Worm (Caenorhabditis elegans) whole organism, L2 larva: Measurements from ENCODE around the gene math-42.

Experiments
- C34F6.9 ChIP-seq: fragments of 150-350 bp; optimal IDR thresholded peaks from 2 replicates; lab custom pipeline; 2014; ENCODE audit warnings: missing biosample characterization, missing genetic modification characterization
- F13H6.1 ChIP-seq: sonication (generic microtip); optimal IDR thresholded peaks from 2 replicates; lab custom pipeline; 2016; ENCODE audit warnings: missing genetic modification characterization, missing compliant biosample characterization
- R02D3.7 ChIP-seq: fragments of 150-350 bp; optimal IDR thresholded peaks from 2 replicates; lab custom pipeline; 2014; ENCODE audit warnings: missing biosample characterization, missing genetic modification characterization
- Y55F3AM.14 ChIP-seq: fragments of 200-800 bp; sonication (Bioruptor generic); optimal IDR thresholded peaks from 2 replicates; lab custom pipeline; 2018; ENCODE audit warnings: mild to moderate bottlenecking, missing genetic modification characterization, missing compliant biosample characterization
- ZK546.5 ChIP-seq: sonication (generic microtip); optimal IDR thresholded peaks from 2 replicates; lab custom pipeline; 2017; ENCODE audit warnings: missing biosample characterization, missing genetic modification characterization
- alr-1 ChIP-seq: fragments of 150-350 bp; optimal IDR thresholded peaks from 2 replicates; lab custom pipeline; 2014; ENCODE audit warnings: missing biosample characterization, missing genetic modification characterization
- aly-2 ChIP-seq: fragments of 150-350 bp; optimal IDR thresholded peaks from 2 replicates; lab custom pipeline; 2014; ENCODE audit warnings: missing biosample characterization, missing genetic modification characterization
- ama-1 ChIP-seq: fragments of 150-350 bp; optimal IDR thresholded peaks from 2 replicates; lab custom pipeline; 2018; ENCODE audit warnings: inconsistent platforms
- blmp-1 ChIP-seq: sonication (generic microtip); optimal IDR thresholded peaks from 2 replicates; lab custom pipeline; 2017; ENCODE audit warnings: missing genetic modification characterization, mild to moderate bottlenecking, missing compliant biosample characterization, antibody characterized with exemption, moderate library complexity; ENCODE audit not compliant: insufficient read depth
- ceh-82 ChIP-seq: fragments of 150-350 bp; optimal IDR thresholded peaks from 2 replicates; lab custom pipeline; 2014; ENCODE audit warnings: missing biosample characterization, missing genetic modification characterization
- crh-2 ChIP-seq: sonication (generic microtip); optimal IDR thresholded peaks from 2 replicates; lab custom pipeline; 2017; ENCODE audit warnings: missing biosample characterization, missing genetic modification characterization
- dmd-4 ChIP-seq: sonication (generic microtip); optimal IDR thresholded peaks from 2 replicates; lab custom pipeline; 2017; ENCODE audit warnings: missing biosample characterization, missing genetic modification characterization
- elt-3 ChIP-seq: sonication (generic microtip); optimal IDR thresholded peaks from 2 replicates; lab custom pipeline; 2017; ENCODE audit warnings: missing biosample characterization, missing genetic modification characterization
- fos-1 ChIP-seq: fragments of 150-350 bp; optimal IDR thresholded peaks from 2 replicates; lab custom pipeline; 2014; ENCODE audit warnings: missing biosample characterization, missing genetic modification characterization
- gmeb-1 ChIP-seq: fragments of 150-350 bp; optimal IDR thresholded peaks from 2 replicates; lab custom pipeline; 2014; ENCODE audit warnings: missing biosample characterization, missing genetic modification characterization
- lin-11 ChIP-seq: fragments of 150-350 bp; sonication (generic microtip); optimal IDR thresholded peaks from 2 replicates; lab custom pipeline; 2014; ENCODE audit warnings: missing biosample characterization, missing genetic modification characterization, inconsistent platforms, mixed read lengths
- lin-13 ChIP-seq: fragments of 150-350 bp; optimal IDR thresholded peaks from 2 replicates; lab custom pipeline; 2014; ENCODE audit warnings: missing biosample characterization, missing genetic modification reagents, missing genetic modification characterization
- lin-39 ChIP-seq: fragments of 150-350 bp; optimal IDR thresholded peaks from 2 replicates; lab custom pipeline; 2014; ENCODE audit warnings: missing biosample characterization, missing genetic modification reagents, missing genetic modification characterization
- mab-5 ChIP-seq: fragments of 150-350 bp; optimal IDR thresholded peaks from 2 replicates; lab custom pipeline; 2014; ENCODE audit warnings: missing biosample characterization, missing genetic modification characterization
- mbf-1 ChIP-seq: sonication (generic microtip); optimal IDR thresholded peaks from 2 replicates; lab custom pipeline; 2017; ENCODE audit warnings: missing biosample characterization, missing genetic modification characterization
- mdl-1 ChIP-seq, 2 experiments: fragments of 150-350 bp in 1 of 2; sonication (generic microtip) in 1 of 2; optimal IDR thresholded peaks; 2 replicates each; lab custom pipeline; 2017; ENCODE audit warnings: missing biosample characterization in 2 of 2, missing genetic modification characterization in 2 of 2
- nhr-10 ChIP-seq: sonication (generic microtip); optimal IDR thresholded peaks from 2 replicates; lab custom pipeline; 2017; ENCODE audit warnings: missing biosample characterization, missing genetic modification characterization
- nhr-11 ChIP-seq: fragments of 150-350 bp; optimal IDR thresholded peaks from 2 replicates; lab custom pipeline; 2014; ENCODE audit warnings: missing biosample characterization, missing genetic modification characterization
- nhr-12 ChIP-seq: fragments of 150-350 bp; optimal IDR thresholded peaks from 2 replicates; lab custom pipeline; 2014; ENCODE audit warnings: missing biosample characterization, missing genetic modification characterization
- nhr-21 ChIP-seq: fragments of 150-350 bp; optimal IDR thresholded peaks from 2 replicates; lab custom pipeline; 2014; ENCODE audit warnings: missing biosample characterization, missing genetic modification characterization
- nhr-23 ChIP-seq: fragments of 150-350 bp; optimal IDR thresholded peaks from 2 replicates; lab custom pipeline; 2014; ENCODE audit warnings: missing biosample characterization, missing genetic modification reagents, missing genetic modification characterization
- nhr-237 ChIP-seq: fragments of 150-350 bp; optimal IDR thresholded peaks from 2 replicates; lab custom pipeline; 2014; ENCODE audit warnings: missing biosample characterization, missing genetic modification characterization
- nhr-25 ChIP-seq: fragments of 150-350 bp; sonication (generic microtip); optimal IDR thresholded peaks from 3 replicates; lab custom pipeline; 2014; ENCODE audit warnings: missing biosample characterization, missing genetic modification characterization
- nhr-6 ChIP-seq: fragments of 150-350 bp; optimal IDR thresholded peaks from 2 replicates; lab custom pipeline; 2014; ENCODE audit warnings: missing biosample characterization, missing genetic modification characterization
- nhr-77 ChIP-seq: fragments of 150-350 bp; optimal IDR thresholded peaks from 2 replicates; lab custom pipeline; 2014; ENCODE audit warnings: missing biosample characterization, missing genetic modification characterization
- peb-1 ChIP-seq: fragments of 150-350 bp; optimal IDR thresholded peaks from 2 replicates; lab custom pipeline; 2014; ENCODE audit warnings: missing biosample characterization, missing genetic modification characterization
- sem-4 ChIP-seq: fragments of 150-350 bp; optimal IDR thresholded peaks from 2 replicates; lab custom pipeline; 2014; ENCODE audit warnings: missing biosample characterization, missing genetic modification reagents, missing genetic modification characterization
- sma-3 ChIP-seq: sonication (generic microtip); optimal IDR thresholded peaks from 2 replicates; lab custom pipeline; 2016; ENCODE audit warnings: missing genetic modification reagents, missing genetic modification characterization, missing compliant biosample characterization
- sma-9 ChIP-seq, 2 experiments: fragments of 150-350 bp in 1 of 2; sonication (generic microtip) in 1 of 2; optimal IDR thresholded peaks; 2 replicates each; lab custom pipeline; 2014 to 2016; ENCODE audit warnings: missing genetic modification characterization in 2 of 2, mild to moderate bottlenecking in 1 of 2, missing biosample characterization in 1 of 2, missing compliant biosample characterization in 1 of 2, missing genetic modification reagents in 1 of 2, moderate library complexity in 1 of 2
- snpc-4 ChIP-seq: fragments of 150-350 bp; optimal IDR thresholded peaks from 2 replicates; lab custom pipeline; 2014; ENCODE audit warnings: missing biosample characterization, missing genetic modification characterization
- unc-39 ChIP-seq: fragments of 150-350 bp; optimal IDR thresholded peaks from 2 replicates; lab custom pipeline; 2014; ENCODE audit warnings: missing biosample characterization, missing genetic modification characterization
- unc-55 ChIP-seq: fragments of 150-350 bp; sonication (generic microtip); optimal IDR thresholded peaks from 3 replicates; lab custom pipeline; 2014; ENCODE audit warnings: missing biosample characterization, missing genetic modification reagents, missing genetic modification characterization
- unc-62 ChIP-seq: fragments of 150-350 bp; optimal IDR thresholded peaks from 2 replicates; lab custom pipeline; 2014; ENCODE audit warnings: missing biosample characterization, missing genetic modification reagents, missing genetic modification characterization
- zag-1 ChIP-seq: fragments of 150-350 bp; optimal IDR thresholded peaks from 2 replicates; lab custom pipeline; 2014; ENCODE audit warnings: missing biosample characterization, missing genetic modification characterization
- ztf-1 ChIP-seq: fragments of 200-800 bp; sonication (Bioruptor generic); conservative IDR thresholded peaks from 2 replicates; pipeline ENCODE4 v1.3.6; 2022; ENCODE audit warnings: missing genetic modification characterization, missing compliant biosample characterization
- ztf-4 ChIP-seq: fragments of 150-350 bp; optimal IDR thresholded peaks from 2 replicates; lab custom pipeline; 2014; ENCODE audit warnings: missing biosample characterization, missing genetic modification characterization

Gene math-42

ce11 chrII:2109943-2110342 is 10.2 kb downstream of the math-42 start, which contains the start of gene R52.5:
Gene R52.5, minus strand, starts transcription at chrII:2110043.
- TF ChIP-seq nhr-21 (tag; lab: Kevin White, UChicago) (no peak), mbf-1 (tag; lab: Kevin White, UChicago) (no peak), nhr-25 (tag; lab: Kevin White, UChicago) (no peak), peb-1 (no peak), Y55F3AM.14 (no peak), C34F6.9 (tag; lab: Kevin White, UChicago) (no peak), ceh-82 (tag; lab: Kevin White, UChicago) (no peak), sma-9 (GFP tag; optimal IDR thresholded peaks at IDR 0.05; lab: Kevin White, UChicago) (no peak), sma-9 (tag; optimal IDR thresholded peaks at IDR 0.05; lab: Kevin White, UChicago) (no peak), aly-2 (tag; lab: Kevin White, UChicago) (no peak), sma-3 (GFP tag; lab: Kevin White, UChicago) (no peak), nhr-23 (tag; lab: Kevin White, UChicago) (no peak), ztf-1 (GFP tag; lab: Robert Waterston, UW) (no peak), lin-11 (tag; lab: Kevin White, UChicago) (no peak), elt-3 (no peak), ztf-4 (tag; lab: Kevin White, UChicago) (no peak), nhr-11 (tag; lab: Kevin White, UChicago) (no peak), dmd-4 (tag; lab: Kevin White, UChicago) (no peak), crh-2 (tag; lab: Kevin White, UChicago) (no peak), nhr-6 (tag; lab: Kevin White, UChicago) (no peak)

- TF ChIP-seq nhr-21 (tag; lab: Kevin White, UChicago) (no peak), nhr-237 (tag; lab: Kevin White, UChicago) (no peak), alr-1 (tag; lab: Kevin White, UChicago) (no peak), lin-39 (tag; lab: Kevin White, UChicago) (no peak), gmeb-1 (no peak), Y55F3AM.14 (no peak), elt-3 (no peak), nhr-11 (tag; lab: Kevin White, UChicago) (no peak), ama-1 (no peak), snpc-4 (no peak), F13H6.1 (tag; lab: Kevin White, UChicago) (no peak), ceh-82 (tag; lab: Kevin White, UChicago) (no peak), unc-62 (GFP tag; lab: Kevin White, UChicago) (no peak)
Observed at ce11 chrII:2112948-2113347, 13.2 kb downstream of the math-42 start, which contains the start of gene R52.6. Gene R52.6, minus strand, starts transcription at chrII:2113048.

- TF ChIP-seq aly-2 (tag; lab: Kevin White, UChicago): no peak
- no peak for TF ChIP-seq mab-5
- no peak for TF ChIP-seq blmp-1 (tag; lab: Kevin White, UChicago)
- no peak for TF ChIP-seq R02D3.7 (tag; lab: Kevin White, UChicago)
- no peak for TF ChIP-seq unc-39
- TF ChIP-seq ztf-1 (GFP tag; lab: Robert Waterston, UW): no peak
- no peak for TF ChIP-seq nhr-21 (tag; lab: Kevin White, UChicago)
- no peak for TF ChIP-seq nhr-237 (tag; lab: Kevin White, UChicago)
- TF ChIP-seq sem-4: no peak
- no peak for TF ChIP-seq nhr-11 (tag; lab: Kevin White, UChicago)
- TF ChIP-seq snpc-4: no peak
- no peak for TF ChIP-seq C34F6.9 (tag; lab: Kevin White, UChicago)
- TF ChIP-seq lin-13: no peak
- no peak for TF ChIP-seq unc-62 (GFP tag; lab: Kevin White, UChicago)
- TF ChIP-seq unc-55 (GFP tag; lab: Kevin White, UChicago): no peak
- TF ChIP-seq crh-2 (tag; lab: Kevin White, UChicago): no peak
- TF ChIP-seq fos-1 (tag; lab: Kevin White, UChicago): no peak
- TF ChIP-seq ceh-82 (tag; lab: Kevin White, UChicago): no peak
- TF ChIP-seq peb-1: no peak
- TF ChIP-seq nhr-77 (tag; lab: Kevin White, UChicago): no peak
- TF ChIP-seq, all 48 proteins: peak for 0
Observed at ce11 chrII:2114488-2114887, 14.8 kb downstream of the math-42 start.

- TF ChIP-seq zag-1 (tag; lab: Kevin White, UChicago) (no peak), crh-2 (tag; lab: Kevin White, UChicago) (no peak), unc-55 (GFP tag; lab: Kevin White, UChicago) (no peak), C34F6.9 (tag; lab: Kevin White, UChicago) (no peak), nhr-12 (tag; lab: Kevin White, UChicago) (no peak), alr-1 (tag; lab: Kevin White, UChicago) (no peak), peb-1 (no peak), mdl-1 (tag; optimal IDR thresholded peaks at IDR 0.05; lab: Kevin White, UChicago) (no peak), unc-62 (GFP tag; lab: Kevin White, UChicago) (no peak), aly-2 (tag; lab: Kevin White, UChicago) (no peak), fos-1 (tag; lab: Kevin White, UChicago) (no peak), R02D3.7 (tag; lab: Kevin White, UChicago) (no peak), ZK546.5 (tag; lab: Kevin White, UChicago) (no peak), ztf-1 (GFP tag; lab: Robert Waterston, UW) (no peak), nhr-10 (no peak), sem-4 (no peak), nhr-25 (tag; lab: Kevin White, UChicago) (no peak), Y55F3AM.14 (no peak), gmeb-1 (no peak)
Observed at ce11 chrII:2116794-2117193, 17.1 kb downstream of the math-42 start, which contains the start of gene srh-195. Gene srh-195, minus strand, starts transcription at chrII:2116894.
